Worm (Caenorhabditis elegans) whole organism, late embryonic: ENCODE data around the gene T07G12.5.

Source experiments
- C08G9.2 ChIP-seq: sonication (generic microtip); optimal IDR thresholded peaks from 2 replicates; lab custom pipeline; 2016; ENCODE audit warnings: mild to moderate bottlenecking, missing genetic modification characterization, moderate library complexity, missing compliant biosample characterization
- C38D4.7 ChIP-seq: fragments of 200-800 bp; sonication (Bioruptor generic); optimal IDR thresholded peaks from 2 replicates; lab custom pipeline; 2018; ENCODE audit warnings: mild to moderate bottlenecking, missing genetic modification characterization, moderate library complexity, missing compliant biosample characterization
- F13H6.1 ChIP-seq: sonication (generic microtip); optimal IDR thresholded peaks from 2 replicates; lab custom pipeline; 2016; ENCODE audit warnings: missing genetic modification characterization, missing compliant biosample characterization
- K02D7.2 ChIP-seq: sonication (generic microtip); optimal IDR thresholded peaks from 2 replicates; lab custom pipeline; 2017; ENCODE audit warnings: mild to moderate bottlenecking, missing genetic modification characterization, missing compliant biosample characterization
- K09A11.1 ChIP-seq: sonication (generic microtip); optimal IDR thresholded peaks from 2 replicates; lab custom pipeline; 2017; ENCODE audit warnings: antibody characterized with exemption, mild to moderate bottlenecking, missing genetic modification characterization, missing compliant biosample characterization; ENCODE audit not compliant: insufficient read depth
- Y22D7AL.16 ChIP-seq: sonication (generic microtip); optimal IDR thresholded peaks from 2 replicates; lab custom pipeline; 2016; ENCODE audit warnings: missing genetic modification characterization, missing compliant biosample characterization
- ama-1 ChIP-seq: fragments of 150-350 bp; optimal IDR thresholded peaks from 2 replicates; lab custom pipeline; 2014
- ceh-14 ChIP-seq: sonication (generic microtip); optimal IDR thresholded peaks from 2 replicates; lab custom pipeline; 2016; ENCODE audit warnings: missing genotype, missing genetic modification characterization, missing compliant biosample characterization
- ceh-18 ChIP-seq: sonication (generic microtip); optimal IDR thresholded peaks from 2 replicates; lab custom pipeline; 2016; ENCODE audit warnings: missing genetic modification characterization, missing compliant biosample characterization
- ceh-19 ChIP-seq: fragments of 200-800 bp; sonication (Bioruptor generic); optimal IDR thresholded peaks from 2 replicates; lab custom pipeline; 2018; ENCODE audit warnings: mild to moderate bottlenecking, missing genetic modification characterization, missing compliant biosample characterization
- ceh-2 ChIP-seq: sonication (generic microtip); optimal IDR thresholded peaks from 2 replicates; lab custom pipeline; 2016; ENCODE audit warnings: missing genotype, missing genetic modification characterization, missing compliant biosample characterization
- ceh-30 ChIP-seq: fragments of 150-350 bp; optimal IDR thresholded peaks from 2 replicates; lab custom pipeline; 2014; ENCODE audit warnings: missing biosample characterization, missing genetic modification characterization
- ceh-31 ChIP-seq: sonication (generic microtip); optimal IDR thresholded peaks from 2 replicates; lab custom pipeline; 2016; ENCODE audit warnings: missing genetic modification characterization, missing compliant biosample characterization
- ceh-34 ChIP-seq: sonication (generic microtip); optimal IDR thresholded peaks from 2 replicates; lab custom pipeline; 2016; ENCODE audit warnings: mild to moderate bottlenecking, missing genetic modification characterization, missing compliant biosample characterization
- ceh-45 ChIP-seq: fragments of 200-800 bp; sonication (Bioruptor generic); IDR thresholded peaks from 2 replicates; pipeline ENCODE4 v1.3.6; 2022; ENCODE audit warnings: missing genetic modification reagents, missing genetic modification characterization, missing compliant biosample characterization
- ceh-48 ChIP-seq: sonication (generic microtip); optimal IDR thresholded peaks from 2 replicates; lab custom pipeline; 2016; ENCODE audit warnings: missing genetic modification characterization, inconsistent platforms, missing compliant biosample characterization
- che-1 ChIP-seq: sonication (generic microtip); optimal IDR thresholded peaks from 2 replicates; lab custom pipeline; 2016; ENCODE audit warnings: mild to moderate bottlenecking, missing genetic modification characterization, missing compliant biosample characterization
- dmd-4 ChIP-seq: sonication (generic microtip); optimal IDR thresholded peaks from 2 replicates; lab custom pipeline; 2016; ENCODE audit warnings: borderline replicate concordance, missing genetic modification characterization, missing compliant biosample characterization
- dve-1 ChIP-seq: sonication (generic microtip); optimal IDR thresholded peaks from 2 replicates; lab custom pipeline; 2017; ENCODE audit warnings: antibody characterized with exemption, mild to moderate bottlenecking, missing genetic modification characterization, missing compliant biosample characterization
- ets-4 ChIP-seq: sonication (generic microtip); optimal IDR thresholded peaks from 2 replicates; lab custom pipeline; 2016; ENCODE audit warnings: missing genetic modification characterization, missing compliant biosample characterization
- eyg-1 ChIP-seq: sonication (generic microtip); optimal IDR thresholded peaks from 2 replicates; lab custom pipeline; 2016; ENCODE audit warnings: missing genotype, missing genetic modification characterization, missing compliant biosample characterization
- fax-1 ChIP-seq: sonication (generic microtip); optimal IDR thresholded peaks from 2 replicates; lab custom pipeline; 2016; ENCODE audit warnings: missing genotype, missing genetic modification characterization, missing compliant biosample characterization
- fkh-6 ChIP-seq: sonication (generic microtip); optimal IDR thresholded peaks from 2 replicates; lab custom pipeline; 2016; ENCODE audit warnings: missing genetic modification characterization, missing compliant biosample characterization
- hlh-15 ChIP-seq: sonication (generic microtip); optimal IDR thresholded peaks from 2 replicates; lab custom pipeline; 2016; ENCODE audit warnings: missing genetic modification characterization, missing compliant biosample characterization
- hlh-6 ChIP-seq: sonication (generic microtip); optimal IDR thresholded peaks from 2 replicates; lab custom pipeline; 2016; ENCODE audit warnings: missing genotype, missing genetic modification characterization, missing compliant biosample characterization
- hlh-8 ChIP-seq: sonication (generic microtip); optimal IDR thresholded peaks from 2 replicates; lab custom pipeline; 2016; ENCODE audit warnings: missing genotype, missing genetic modification characterization, missing compliant biosample characterization
- lin-11 ChIP-seq: fragments of 200-800 bp; sonication (Bioruptor generic); optimal IDR thresholded peaks from 2 replicates; lab custom pipeline; 2018; ENCODE audit warnings: mild to moderate bottlenecking, missing genetic modification characterization, missing compliant biosample characterization
- mec-3 ChIP-seq: sonication (generic microtip); optimal IDR thresholded peaks from 2 replicates; lab custom pipeline; 2016; ENCODE audit warnings: borderline replicate concordance, missing genetic modification characterization, missing compliant biosample characterization
- nfya-1 ChIP-seq: sonication (generic microtip); optimal IDR thresholded peaks from 2 replicates; lab custom pipeline; 2017; ENCODE audit warnings: missing genetic modification characterization, mild to moderate bottlenecking, missing compliant biosample characterization, antibody characterized with exemption, moderate library complexity
- nhr-232 ChIP-seq: sonication (generic microtip); optimal IDR thresholded peaks from 2 replicates; lab custom pipeline; 2016; ENCODE audit warnings: missing genetic modification characterization, missing compliant biosample characterization
- odd-2 ChIP-seq: sonication (generic microtip); optimal IDR thresholded peaks from 2 replicates; lab custom pipeline; 2017; ENCODE audit warnings: antibody characterized with exemption, mild to moderate bottlenecking, missing genetic modification characterization, missing compliant biosample characterization
- pag-3 ChIP-seq: sonication (generic microtip); optimal IDR thresholded peaks from 2 replicates; lab custom pipeline; 2016; ENCODE audit warnings: missing compliant biosample characterization, missing genetic modification characterization, borderline replicate concordance
- ref-2 ChIP-seq: sonication (generic microtip); optimal IDR thresholded peaks from 2 replicates; lab custom pipeline; 2016; ENCODE audit warnings: missing genetic modification characterization, missing compliant biosample characterization
- rnt-1 ChIP-seq: sonication (generic microtip); optimal IDR thresholded peaks from 2 replicates; lab custom pipeline; 2016; ENCODE audit warnings: missing genetic modification characterization, missing compliant biosample characterization
- sdc-2 ChIP-seq: sonication (generic microtip); optimal IDR thresholded peaks from 2 replicates; lab custom pipeline; 2016; ENCODE audit warnings: missing genotype, missing genetic modification characterization, missing compliant biosample characterization
- sox-4 ChIP-seq: sonication (generic microtip); optimal IDR thresholded peaks from 2 replicates; lab custom pipeline; 2017; ENCODE audit warnings: mild to moderate bottlenecking, missing genetic modification characterization, inconsistent platforms, missing compliant biosample characterization
- syd-9 ChIP-seq: sonication (generic microtip); optimal IDR thresholded peaks from 2 replicates; lab custom pipeline; 2016; ENCODE audit warnings: mild to moderate bottlenecking, missing genetic modification characterization, moderate library complexity, missing compliant biosample characterization
- tbx-2 ChIP-seq: sonication (generic microtip); optimal IDR thresholded peaks from 2 replicates; lab custom pipeline; 2016; ENCODE audit warnings: missing genetic modification characterization, missing compliant biosample characterization
- unc-42 ChIP-seq: sonication (generic microtip); optimal IDR thresholded peaks from 2 replicates; lab custom pipeline; 2016; ENCODE audit warnings: missing genotype, missing genetic modification characterization, missing compliant biosample characterization
- unc-55 ChIP-seq: sonication (generic microtip); optimal IDR thresholded peaks from 2 replicates; lab custom pipeline; 2017; ENCODE audit warnings: missing biosample characterization, missing genetic modification reagents, missing genetic modification characterization

Gene T07G12.5

ce11 chrIV:10505016-10505415 is 39.9 kb downstream of the T07G12.5 start:
- no peak for TF ChIP-seq ama-1
- peak; percentile 42 for TF ChIP-seq fax-1
- TF ChIP-seq ceh-14 (tag; lab: Kevin White, UChicago), result peak; percentile 69
- peak; percentile 38 for TF ChIP-seq unc-42 (tag; lab: Kevin White, UChicago)
- no peak for TF ChIP-seq hlh-15
- peak; percentile 39 for TF ChIP-seq ceh-31 (tag; lab: Kevin White, UChicago)

DNA sequence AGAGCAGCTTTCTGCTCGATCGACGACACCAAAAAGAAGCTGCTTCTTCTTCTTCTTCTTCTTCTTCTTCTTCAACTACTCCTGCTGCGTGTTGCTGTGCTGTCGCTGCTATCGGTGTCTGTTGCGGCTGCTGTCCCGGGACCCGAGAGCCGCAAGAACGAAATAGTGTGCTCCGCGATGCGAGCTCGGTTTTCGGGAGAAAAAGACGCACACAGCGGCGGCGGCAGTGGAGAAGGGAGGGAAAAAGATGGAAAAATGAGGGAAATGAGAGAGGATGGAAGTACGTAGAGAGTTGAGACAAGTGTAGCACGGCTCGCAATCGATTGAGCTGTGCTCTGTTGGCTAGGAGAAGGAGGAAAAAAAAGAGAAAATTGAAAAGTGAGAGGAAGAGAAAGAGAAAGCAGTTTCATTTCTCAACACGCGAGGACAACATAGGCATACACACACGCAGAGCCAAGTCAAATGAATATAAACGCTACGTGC is 41.1 kb downstream of the T07G12.5 start:
- TF ChIP-seq hlh-6 (tag; lab: Kevin White, UChicago) (peak; percentile 32), che-1 (tag; lab: Kevin White, UChicago) (peak; percentile 19), sdc-2 (tag; lab: Kevin White, UChicago) (peak; percentile 36), Y22D7AL.16 (tag; lab: Kevin White, UChicago) (peak; percentile 50), dve-1 (tag; lab: Kevin White, UChicago) (peak; percentile 10), fkh-6 (tag; lab: Kevin White, UChicago) (no peak), ets-4 (tag; lab: Kevin White, UChicago) (peak; percentile 6), mec-3 (tag; lab: Kevin White, UChicago) (peak; percentile 65), lin-11 (tag; lab: Kevin White, UChicago) (no peak), unc-55 (GFP tag; lab: Kevin White, UChicago) (peak; percentile 86), ceh-19 (GFP tag; lab: Kevin White, UChicago) (peak; percentile 57), ceh-45 (GFP tag; lab: Robert Waterston, UW) (no peak), odd-2 (tag; lab: Kevin White, UChicago) (no peak), syd-9 (peak; percentile 20), C08G9.2 (tag; lab: Kevin White, UChicago) (peak; percentile 29), fax-1 (peak; percentile 82), C38D4.7 (no peak), F13H6.1 (tag; lab: Kevin White, UChicago) (peak; percentile 4), nfya-1 (tag; lab: Kevin White, UChicago) (peak; percentile 53), dmd-4 (tag; lab: Kevin White, UChicago) (peak; percentile 46), ceh-2 (tag; lab: Kevin White, UChicago) (peak; percentile 23), K09A11.1 (tag; lab: Kevin White, UChicago) (peak; percentile 30), nhr-232 (tag; lab: Kevin White, UChicago) (no peak), unc-42 (tag; lab: Kevin White, UChicago) (peak; percentile 82), tbx-2 (tag; lab: Kevin White, UChicago) (peak; percentile 58), ceh-31 (tag; lab: Kevin White, UChicago) (peak; percentile 79), sox-4 (tag; lab: Kevin White, UChicago) (peak; percentile 27), pag-3 (tag; lab: Kevin White, UChicago) (no peak), ceh-34 (tag; lab: Kevin White, UChicago) (peak; percentile 81), K02D7.2 (tag; lab: Kevin White, UChicago) (peak; percentile 3), ceh-14 (tag; lab: Kevin White, UChicago) (peak; percentile 83), ceh-30 (tag; lab: Kevin White, UChicago) (no peak), ceh-18 (tag; lab: Kevin White, UChicago) (peak; percentile 94), ref-2 (tag; lab: Kevin White, UChicago) (peak; percentile 29), eyg-1 (no peak), hlh-8 (tag; lab: Kevin White, UChicago) (peak; percentile 29), rnt-1 (tag; lab: Kevin White, UChicago) (peak; percentile 70), ceh-48 (tag; lab: Kevin White, UChicago) (peak; percentile 70)
